Worm (Caenorhabditis elegans) whole organism, L2 larva: ENCODE data around the gene ptr-16.
A peak's percentile ranks its signal among the peaks of the same experiment; 100 is the strongest.
"Not testable (repeated sequence)": the region's sequence is repeated elsewhere in the genome, so short reads cannot be mapped to it uniquely, and the experiment has no call there.

Experiments
- C34F6.9 ChIP-seq: fragments of 150-350 bp; optimal IDR thresholded peaks from 2 replicates; lab custom pipeline; 2014; ENCODE audit warnings: missing biosample characterization, missing genetic modification characterization
- F13H6.1 ChIP-seq: sonication (generic microtip); optimal IDR thresholded peaks from 2 replicates; lab custom pipeline; 2016; ENCODE audit warnings: missing genetic modification characterization, missing compliant biosample characterization
- R02D3.7 ChIP-seq: fragments of 150-350 bp; optimal IDR thresholded peaks from 2 replicates; lab custom pipeline; 2014; ENCODE audit warnings: missing biosample characterization, missing genetic modification characterization
- Y55F3AM.14 ChIP-seq: fragments of 200-800 bp; sonication (Bioruptor generic); optimal IDR thresholded peaks from 2 replicates; lab custom pipeline; 2018; ENCODE audit warnings: mild to moderate bottlenecking, missing genetic modification characterization, missing compliant biosample characterization
- alr-1 ChIP-seq: fragments of 150-350 bp; optimal IDR thresholded peaks from 2 replicates; lab custom pipeline; 2014; ENCODE audit warnings: missing biosample characterization, missing genetic modification characterization
- aly-2 ChIP-seq: fragments of 150-350 bp; optimal IDR thresholded peaks from 2 replicates; lab custom pipeline; 2014; ENCODE audit warnings: missing biosample characterization, missing genetic modification characterization
- ama-1 ChIP-seq: fragments of 150-350 bp; optimal IDR thresholded peaks from 2 replicates; lab custom pipeline; 2018; ENCODE audit warnings: inconsistent platforms
- blmp-1 ChIP-seq: sonication (generic microtip); optimal IDR thresholded peaks from 2 replicates; lab custom pipeline; 2017; ENCODE audit warnings: missing genetic modification characterization, mild to moderate bottlenecking, missing compliant biosample characterization, antibody characterized with exemption, moderate library complexity; ENCODE audit not compliant: insufficient read depth
- ceh-16 ChIP-seq: fragments of 150-350 bp; optimal IDR thresholded peaks from 2 replicates; lab custom pipeline; 2014; ENCODE audit warnings: missing biosample characterization, missing genetic modification characterization
- crh-2 ChIP-seq: sonication (generic microtip); optimal IDR thresholded peaks from 2 replicates; lab custom pipeline; 2017; ENCODE audit warnings: missing biosample characterization, missing genetic modification characterization
- dmd-4 ChIP-seq: sonication (generic microtip); optimal IDR thresholded peaks from 2 replicates; lab custom pipeline; 2017; ENCODE audit warnings: missing biosample characterization, missing genetic modification characterization
- elt-3 ChIP-seq: sonication (generic microtip); optimal IDR thresholded peaks from 2 replicates; lab custom pipeline; 2017; ENCODE audit warnings: missing biosample characterization, missing genetic modification characterization
- gmeb-1 ChIP-seq: fragments of 150-350 bp; optimal IDR thresholded peaks from 2 replicates; lab custom pipeline; 2014; ENCODE audit warnings: missing biosample characterization, missing genetic modification characterization
- lin-11 ChIP-seq: fragments of 150-350 bp; sonication (generic microtip); optimal IDR thresholded peaks from 2 replicates; lab custom pipeline; 2014; ENCODE audit warnings: missing biosample characterization, missing genetic modification characterization, inconsistent platforms, mixed read lengths
- lin-13 ChIP-seq: fragments of 150-350 bp; optimal IDR thresholded peaks from 2 replicates; lab custom pipeline; 2014; ENCODE audit warnings: missing biosample characterization, missing genetic modification reagents, missing genetic modification characterization
- lsy-2 ChIP-seq, 2 experiments: fragments of 150-350 bp in 1 of 2; sonication (generic microtip) in 1 of 2; optimal IDR thresholded peaks; 2 replicates each; lab custom pipeline; 2014 to 2017; ENCODE audit warnings: missing biosample characterization in 2 of 2, missing genetic modification characterization in 2 of 2
- mab-5 ChIP-seq: fragments of 150-350 bp; optimal IDR thresholded peaks from 2 replicates; lab custom pipeline; 2014; ENCODE audit warnings: missing biosample characterization, missing genetic modification characterization
- mbf-1 ChIP-seq: sonication (generic microtip); optimal IDR thresholded peaks from 2 replicates; lab custom pipeline; 2017; ENCODE audit warnings: missing biosample characterization, missing genetic modification characterization
- mdl-1 ChIP-seq, 2 experiments: fragments of 150-350 bp in 1 of 2; sonication (generic microtip) in 1 of 2; optimal IDR thresholded peaks; 2 replicates each; lab custom pipeline; 2017; ENCODE audit warnings: missing biosample characterization in 2 of 2, missing genetic modification characterization in 2 of 2
- nhr-10 ChIP-seq: sonication (generic microtip); optimal IDR thresholded peaks from 2 replicates; lab custom pipeline; 2017; ENCODE audit warnings: missing biosample characterization, missing genetic modification characterization
- nhr-11 ChIP-seq: fragments of 150-350 bp; optimal IDR thresholded peaks from 2 replicates; lab custom pipeline; 2014; ENCODE audit warnings: missing biosample characterization, missing genetic modification characterization
- nhr-129 ChIP-seq: fragments of 150-350 bp; optimal IDR thresholded peaks from 2 replicates; lab custom pipeline; 2014; ENCODE audit warnings: missing biosample characterization, missing genetic modification characterization
- nhr-21 ChIP-seq: fragments of 150-350 bp; optimal IDR thresholded peaks from 2 replicates; lab custom pipeline; 2014; ENCODE audit warnings: missing biosample characterization, missing genetic modification characterization
- nhr-6 ChIP-seq: fragments of 150-350 bp; optimal IDR thresholded peaks from 2 replicates; lab custom pipeline; 2014; ENCODE audit warnings: missing biosample characterization, missing genetic modification characterization
- peb-1 ChIP-seq: fragments of 150-350 bp; optimal IDR thresholded peaks from 2 replicates; lab custom pipeline; 2014; ENCODE audit warnings: missing biosample characterization, missing genetic modification characterization
- sem-4 ChIP-seq: fragments of 150-350 bp; optimal IDR thresholded peaks from 2 replicates; lab custom pipeline; 2014; ENCODE audit warnings: missing biosample characterization, missing genetic modification reagents, missing genetic modification characterization
- skn-1 ChIP-seq: sonication (generic microtip); optimal IDR thresholded peaks from 2 replicates; lab custom pipeline; 2017; ENCODE audit warnings: missing biosample characterization, missing genetic modification characterization
- sma-3 ChIP-seq: sonication (generic microtip); optimal IDR thresholded peaks from 2 replicates; lab custom pipeline; 2016; ENCODE audit warnings: missing genetic modification reagents, missing genetic modification characterization, missing compliant biosample characterization
- sma-9 ChIP-seq, 2 experiments: fragments of 150-350 bp in 1 of 2; sonication (generic microtip) in 1 of 2; optimal IDR thresholded peaks; 2 replicates each; lab custom pipeline; 2014 to 2016; ENCODE audit warnings: missing genetic modification characterization in 2 of 2, mild to moderate bottlenecking in 1 of 2, missing biosample characterization in 1 of 2, missing compliant biosample characterization in 1 of 2, missing genetic modification reagents in 1 of 2, moderate library complexity in 1 of 2
- unc-39 ChIP-seq: fragments of 150-350 bp; optimal IDR thresholded peaks from 2 replicates; lab custom pipeline; 2014; ENCODE audit warnings: missing biosample characterization, missing genetic modification characterization
- unc-55 ChIP-seq: fragments of 150-350 bp; sonication (generic microtip); optimal IDR thresholded peaks from 3 replicates; lab custom pipeline; 2014; ENCODE audit warnings: missing biosample characterization, missing genetic modification reagents, missing genetic modification characterization
- unc-62 ChIP-seq: fragments of 150-350 bp; optimal IDR thresholded peaks from 2 replicates; lab custom pipeline; 2014; ENCODE audit warnings: missing biosample characterization, missing genetic modification reagents, missing genetic modification characterization
- zag-1 ChIP-seq: fragments of 150-350 bp; optimal IDR thresholded peaks from 2 replicates; lab custom pipeline; 2014; ENCODE audit warnings: missing biosample characterization, missing genetic modification characterization
- ztf-1 ChIP-seq: fragments of 200-800 bp; sonication (Bioruptor generic); conservative IDR thresholded peaks from 2 replicates; pipeline ENCODE4 v1.3.6; 2022; ENCODE audit warnings: missing genetic modification characterization, missing compliant biosample characterization
- ztf-4 ChIP-seq: fragments of 150-350 bp; optimal IDR thresholded peaks from 2 replicates; lab custom pipeline; 2014; ENCODE audit warnings: missing biosample characterization, missing genetic modification characterization

Gene ptr-16

ce11 chrV:1195995-1196394 is 30.5 kb downstream of the ptr-16 start, which contains the start of the genes wrb-1 and Y50D4A.4 (continued):
- no peak for TF ChIP-seq peb-1 (tag; lab: Kevin White, UChicago)
- no peak for TF ChIP-seq R02D3.7
- no peak for TF ChIP-seq nhr-129 (tag; lab: Kevin White, UChicago)
- no peak for TF ChIP-seq nhr-10
- TF ChIP-seq ama-1 (lab: Kevin White, UChicago): no peak
- TF ChIP-seq sma-9 (GFP tag; optimal IDR thresholded peaks at IDR 0.05; lab: Kevin White, UChicago): no peak
- TF ChIP-seq sma-9 (tag; optimal IDR thresholded peaks at IDR 0.05; lab: Kevin White, UChicago): no peak
- TF ChIP-seq mab-5 (tag; lab: Kevin White, UChicago): no peak
- no peak for TF ChIP-seq unc-39 (tag; lab: Kevin White, UChicago)
- no peak for TF ChIP-seq elt-3 (tag; lab: Kevin White, UChicago)
- no peak for TF ChIP-seq nhr-6 (tag; lab: Kevin White, UChicago)
- no peak for TF ChIP-seq lin-11 (tag; lab: Kevin White, UChicago)
- no peak for TF ChIP-seq zag-1 (tag; lab: Kevin White, UChicago)
- TF ChIP-seq unc-62 (GFP tag; lab: Kevin White, UChicago): no peak
- TF ChIP-seq F13H6.1 (tag; lab: Kevin White, UChicago): peak; percentile 15
- TF ChIP-seq blmp-1: no peak
- peak; percentile 27 for TF ChIP-seq skn-1 (tag; lab: Kevin White, UChicago)
- no peak for TF ChIP-seq mbf-1 (tag; lab: Kevin White, UChicago)
- peak; percentile 55 for TF ChIP-seq nhr-21
- no peak for TF ChIP-seq ceh-16 (tag; lab: Kevin White, UChicago)
- TF ChIP-seq lin-13: peak; percentile 77
- peak; percentile 54 for TF ChIP-seq crh-2 (tag; lab: Kevin White, UChicago)
- peak; percentile 6 for TF ChIP-seq ztf-4
- TF ChIP-seq dmd-4: no peak
- TF ChIP-seq alr-1 (tag; lab: Kevin White, UChicago): no peak
- no peak for TF ChIP-seq Y55F3AM.14
- no peak for TF ChIP-seq aly-2 (tag; lab: Kevin White, UChicago)

- TF ChIP-seq C34F6.9 (tag; lab: Kevin White, UChicago) (peak; percentile 42), sma-9 (GFP tag; optimal IDR thresholded peaks at IDR 0.05; lab: Kevin White, UChicago) (peak; percentile 8), gmeb-1 (tag; lab: Kevin White, UChicago) (peak; percentile 65), unc-55 (GFP tag; lab: Kevin White, UChicago) (peak; percentile 66), nhr-129 (tag; lab: Kevin White, UChicago) (peak; percentile 38), lin-13 (peak; percentile 49), sma-3 (GFP tag; lab: Kevin White, UChicago) (peak; percentile 55), crh-2 (tag; lab: Kevin White, UChicago) (peak; percentile 22), F13H6.1 (tag; lab: Kevin White, UChicago) (peak; percentile 49), lsy-2 (tag; optimal IDR thresholded peaks at IDR 0.05; lab: Kevin White, UChicago) (peak in 1 of 2 experiments; percentile 47)
- TF ChIP-seq sma-9 (tag; optimal IDR thresholded peaks at IDR 0.05; lab: Kevin White, UChicago): not testable (repeated sequence)
Measured at ce11 chrV:1197064-1197724, 31.7 kb downstream of the ptr-16 start.

- TF ChIP-seq R02D3.7: no peak
- no peak for TF ChIP-seq mdl-1 (tag; optimal IDR thresholded peaks at IDR 0.05; lab: Kevin White, UChicago)
- TF ChIP-seq ztf-1: no peak
- no peak for TF ChIP-seq sem-4 (tag; lab: Kevin White, UChicago)
- no peak for TF ChIP-seq lin-13
- no peak for TF ChIP-seq blmp-1
- TF ChIP-seq crh-2 (tag; lab: Kevin White, UChicago): no peak
- TF ChIP-seq unc-39 (tag; lab: Kevin White, UChicago): no peak
- no peak for TF ChIP-seq sma-9 (GFP tag; optimal IDR thresholded peaks at IDR 0.05; lab: Kevin White, UChicago)
- TF ChIP-seq sma-9 (tag; optimal IDR thresholded peaks at IDR 0.05; lab: Kevin White, UChicago): no peak
- TF ChIP-seq lin-11 (tag; lab: Kevin White, UChicago): no peak
- no peak for TF ChIP-seq Y55F3AM.14
- TF ChIP-seq nhr-11 (tag; lab: Kevin White, UChicago): no peak
- no peak for TF ChIP-seq sma-3 (GFP tag; lab: Kevin White, UChicago)
Measured at ce11 chrV:1199219-1199889, 33.8 kb downstream of the ptr-16 start, which contains the start of gene Y50D4A.6. Y50D4A.6 (minus strand) TSS chrV:1199269.
